Worm (Caenorhabditis elegans): ENCODE data around the gene F43D2.3.

Gene F43D2.3

ce11 chrV:14614454-14614853 is 17.2 kb upstream of the F43D2.3 start:
- TF ChIP-seq vab-15 (tag; optimal IDR thresholded peaks at IDR 0.05) (no peak), nhr-19 (GFP tag; conservative IDR thresholded peaks at IDR 0.05) (no peak), blmp-1 (tag; optimal IDR thresholded peaks at IDR 0.05) (no peak), elt-3 (tag; optimal IDR thresholded peaks at IDR 0.05) (no peak), ceh-90 (tag; optimal IDR thresholded peaks at IDR 0.05) (no peak), lin-39 (tag; optimal IDR thresholded peaks at IDR 0.05) (no peak), F16B12.6 (tag; optimal IDR thresholded peaks at IDR 0.05) (no peak), ceh-82 (tag; optimal IDR thresholded peaks at IDR 0.05) (no peak), pag-3 (tag; optimal IDR thresholded peaks at IDR 0.05; ENCODE audit: borderline replicate concordance, insufficient read depth) (no peak), unc-86 (tag; optimal IDR thresholded peaks at IDR 0.05) (no peak)

- TF ChIP-seq nhr-71 (tag; optimal IDR thresholded peaks at IDR 0.05): no peak
- TF ChIP-seq lsy-2 (tag; optimal IDR thresholded peaks at IDR 0.05): no peak
- TF ChIP-seq lin-14 (GFP tag; optimal IDR thresholded peaks at IDR 0.05): no peak
- no peak for TF ChIP-seq grh-1 (GFP tag; IDR thresholded peaks at IDR 0.05)
- TF ChIP-seq lin-39 (tag; optimal IDR thresholded peaks at IDR 0.05): no peak
- no peak for TF ChIP-seq fkh-10 (GFP tag; optimal IDR thresholded peaks at IDR 0.05)
- no peak for TF ChIP-seq hlh-17 (GFP tag; optimal IDR thresholded peaks at IDR 0.05; ENCODE audit: borderline replicate concordance)
Measured at ce11 chrV:14615671-14616070, 16.0 kb upstream of the F43D2.3 start.

ce11 chrV:14617711-14618110 is 14.0 kb upstream of the F43D2.3 start:
- TF ChIP-seq fkh-8 (tag; optimal IDR thresholded peaks at IDR 0.05): no peak
- no peak for TF ChIP-seq sox-4 (tag; optimal IDR thresholded peaks at IDR 0.05)
- TF ChIP-seq pax-3 (tag; optimal IDR thresholded peaks at IDR 0.05): no peak
- no peak for TF ChIP-seq nhr-237 (tag; optimal IDR thresholded peaks at IDR 0.05)
- no peak for TF ChIP-seq egl-13 (tag; optimal IDR thresholded peaks at IDR 0.05)
- peak; percentile 65 for TF ChIP-seq lin-14 (GFP tag; optimal IDR thresholded peaks at IDR 0.05)
- TF ChIP-seq blmp-1 (tag; optimal IDR thresholded peaks at IDR 0.05): no peak
- TF ChIP-seq efl-1 (optimal IDR thresholded peaks at IDR 0.05): no peak
- TF ChIP-seq efl-1 (GFP tag; optimal IDR thresholded peaks at IDR 0.05 in 1 of 2): peak in 1 of 2 experiments; percentile 52
- no peak for TF ChIP-seq nhr-47 (tag; optimal IDR thresholded peaks at IDR 0.05)
- TF ChIP-seq nhr-90 (tag; optimal IDR thresholded peaks at IDR 0.05; ENCODE audit: poor library complexity): no peak
- TF ChIP-seq ets-5 (GFP tag; IDR thresholded peaks at IDR 0.05): no peak
- TF ChIP-seq snu-23 (GFP tag; optimal IDR thresholded peaks at IDR 0.05): no peak
- TF ChIP-seq lir-3 (tag; optimal IDR thresholded peaks at IDR 0.05; ENCODE audit: poor library complexity): no peak
- peak in 1 of 2 experiments; percentile 13 for TF ChIP-seq lsy-2 (tag; optimal IDR thresholded peaks at IDR 0.05)
- no peak for TF ChIP-seq mab-9 (GFP tag; IDR thresholded peaks at IDR 0.05)
- TF ChIP-seq xbp-1 (tag; optimal IDR thresholded peaks at IDR 0.05): no peak
- no peak for TF ChIP-seq pqm-1 (tag; optimal IDR thresholded peaks at IDR 0.05)
- no peak for TF ChIP-seq ces-1 (GFP tag; optimal IDR thresholded peaks at IDR 0.05)

ce11 chrV:14620311-14620710 is 11.4 kb upstream of the F43D2.3 start:
- no peak for TF ChIP-seq aly-2 (tag; optimal IDR thresholded peaks at IDR 0.05)
- TF ChIP-seq irx-1 (tag; optimal IDR thresholded peaks at IDR 0.05): no peak
- TF ChIP-seq fkh-10 (GFP tag; optimal IDR thresholded peaks at IDR 0.05): peak; percentile 80
- TF ChIP-seq lin-14 (GFP tag; optimal IDR thresholded peaks at IDR 0.05): peak; percentile 53

ce11 chrV:14620835-14621234 is 10.9 kb upstream of the F43D2.3 start, which contains the start of gene hot-1:
hot-1 (plus strand) TSS chrV:14621135.
- TF ChIP-seq elt-2 (tag; optimal IDR thresholded peaks at IDR 0.05) (no peak), fos-1 (tag; optimal IDR thresholded peaks at IDR 0.05) (no peak), ceh-90 (tag; optimal IDR thresholded peaks at IDR 0.05) (no peak), jun-1 (tag; optimal IDR thresholded peaks at IDR 0.05) (no peak), snpc-4 (tag; optimal IDR thresholded peaks at IDR 0.05) (no peak), efl-1 (optimal IDR thresholded peaks at IDR 0.05) (no peak), efl-1 (GFP tag; optimal IDR thresholded peaks at IDR 0.05 in 1 of 2) (no peak), lin-13 (GFP tag; optimal IDR thresholded peaks at IDR 0.05) (no peak), ces-1 (GFP tag; optimal IDR thresholded peaks at IDR 0.05) (no peak)
